Fruit fly (Drosophila melanogaster) whole organism, embryonic: ENCODE measurements around the gene CG15725.

Experiments
- Ada2b ChIP-seq: fragments of 200-800 bp; sonication (Bioruptor generic); IDR thresholded peaks from 2 replicates; pipeline ENCODE4 v1.3.6; 2022; ENCODE audit warnings: missing biosample characterization, missing genetic modification characterization
- CG10267 ChIP-seq: fragments of 200-800 bp; sonication (Bioruptor generic); optimal IDR thresholded peaks from 2 replicates; lab custom pipeline; 2018; ENCODE audit warnings: missing biosample characterization, mild to moderate bottlenecking, missing genetic modification characterization, moderate library complexity
- CG10274 ChIP-seq: fragments of 200-800 bp; sonication (Bioruptor generic); optimal IDR thresholded peaks from 3 replicates; lab custom pipeline; 2017; ENCODE audit warnings: missing biosample characterization, mild to moderate bottlenecking, missing genetic modification characterization
- CG10366 ChIP-seq: fragments of 200-800 bp; sonication (Bioruptor generic); IDR thresholded peaks from 2 replicates; pipeline ENCODE4 v1.3.6; 2022; ENCODE audit warnings: missing biosample characterization, missing genetic modification characterization
- CG10431 ChIP-seq: fragments of 200-800 bp; sonication (Bioruptor generic); optimal IDR thresholded peaks from 3 replicates; lab custom pipeline; 2018; ENCODE audit warnings: missing biosample characterization, mild to moderate bottlenecking, missing genetic modification characterization
- CG12155 ChIP-seq: fragments of 200-800 bp; sonication (Bioruptor generic); optimal IDR thresholded peaks from 3 replicates; lab custom pipeline; 2016; ENCODE audit warnings: missing biosample characterization, missing genetic modification characterization
- CG15269 ChIP-seq: fragments of 200-800 bp; sonication (Bioruptor generic); optimal IDR thresholded peaks from 2 replicates; lab custom pipeline; 2018; ENCODE audit warnings: missing biosample characterization, mild to moderate bottlenecking, missing genetic modification characterization, moderate library complexity
- CG1529 ChIP-seq: fragments of 200-800 bp; sonication (Bioruptor generic); optimal IDR thresholded peaks from 3 replicates; lab custom pipeline; 2018; ENCODE audit warnings: missing biosample characterization, missing genetic modification characterization
- CG16863 ChIP-seq: fragments of 200-800 bp; sonication (Bioruptor generic); optimal IDR thresholded peaks from 3 replicates; lab custom pipeline; 2016; ENCODE audit warnings: missing biosample characterization, missing genetic modification characterization
- CG17385 ChIP-seq: fragments of 200-800 bp; sonication (Bioruptor generic); optimal IDR thresholded peaks from 3 replicates; lab custom pipeline; 2018; ENCODE audit warnings: missing biosample characterization, mild to moderate bottlenecking, missing genetic modification characterization
- CG17568 ChIP-seq: fragments of 200-800 bp; sonication (Bioruptor generic); optimal IDR thresholded peaks from 2 replicates; lab custom pipeline; 2018; ENCODE audit warnings: missing biosample characterization, mild to moderate bottlenecking, missing genetic modification characterization, moderate library complexity
- CG18476 ChIP-seq: fragments of 200-800 bp; sonication (Bioruptor generic); optimal IDR thresholded peaks from 2 replicates; lab custom pipeline; 2016; ENCODE audit warnings: missing biosample characterization, mild to moderate bottlenecking, missing genetic modification characterization
- CG32532 ChIP-seq: fragments of 200-800 bp; sonication (Bioruptor generic); IDR thresholded peaks from 2 replicates; pipeline ENCODE4 v1.3.6; 2022; ENCODE audit warnings: missing biosample characterization, missing genetic modification characterization
- CG33213 ChIP-seq: fragments of 200-800 bp; sonication (Bioruptor generic); optimal IDR thresholded peaks from 3 replicates; lab custom pipeline; 2016; ENCODE audit warnings: missing biosample characterization, missing genetic modification characterization
- CG34422 ChIP-seq: fragments of 200-800 bp; sonication (Bioruptor generic); IDR thresholded peaks from 3 replicates; pipeline ENCODE4 v1.3.6; 2022; ENCODE audit warnings: missing biosample characterization, missing genetic modification characterization
- CG3726 ChIP-seq: fragments of 200-800 bp; sonication (Bioruptor generic); IDR thresholded peaks from 3 replicates; pipeline ENCODE4, ENCODE4 v1.3.6; 2022; ENCODE audit warnings: missing biosample characterization, missing genetic modification characterization
- CG3838 ChIP-seq: fragments of 200-800 bp; sonication (Bioruptor generic); optimal IDR thresholded peaks from 3 replicates; lab custom pipeline; 2016; ENCODE audit warnings: missing biosample characterization, missing genetic modification characterization
- CG4282 ChIP-seq: fragments of 200-800 bp; sonication (Bioruptor generic); optimal IDR thresholded peaks from 2 replicates; lab custom pipeline; 2016; ENCODE audit warnings: missing biosample characterization, missing genetic modification characterization
- CG5180 ChIP-seq: fragments of 200-800 bp; sonication (Bioruptor generic); optimal IDR thresholded peaks from 3 replicates; lab custom pipeline; 2017; ENCODE audit warnings: missing biosample characterization, missing genetic modification characterization, mild to moderate bottlenecking, moderate library complexity, missing genetic modification reagents
- CG6683 ChIP-seq: fragments of 200-800 bp; sonication (Bioruptor generic); optimal IDR thresholded peaks from 2 replicates; lab custom pipeline; 2017; ENCODE audit warnings: missing biosample characterization, mild to moderate bottlenecking, missing genetic modification characterization, missing genetic modification reagents
- CG6813 ChIP-seq: fragments of 200-800 bp; sonication (Bioruptor generic); optimal IDR thresholded peaks from 2 replicates; lab custom pipeline; 2017; ENCODE audit warnings: missing biosample characterization, missing genetic modification characterization, mild to moderate bottlenecking, moderate library complexity, missing genetic modification reagents
- CG9932 ChIP-seq: fragments of 200-800 bp; sonication (Bioruptor generic); IDR thresholded peaks from 2 replicates; pipeline ENCODE4 v1.3.6; 2022; ENCODE audit warnings: missing biosample characterization, missing genetic modification characterization
- Elba2 ChIP-seq: fragments of 200-800 bp; sonication (Bioruptor generic); optimal IDR thresholded peaks from 3 replicates; lab custom pipeline; 2016; ENCODE audit warnings: missing biosample characterization, missing genetic modification characterization
- Gug ChIP-seq: fragments of 200-800 bp; sonication (Bioruptor generic); IDR thresholded peaks from 4 replicates; pipeline ENCODE4 v1.3.6; 2022; ENCODE audit warnings: missing biosample characterization, missing genetic modification characterization
- H2.0 ChIP-seq: fragments of 200-800 bp; sonication (Bioruptor generic); IDR thresholded peaks from 2 replicates; pipeline ENCODE4 v1.3.6; 2022; ENCODE audit warnings: missing biosample characterization, missing genetic modification characterization
- Hmx ChIP-seq: fragments of 200-800 bp; sonication (Bioruptor generic); optimal IDR thresholded peaks from 2 replicates; lab custom pipeline; 2016; ENCODE audit warnings: missing biosample characterization, missing genetic modification characterization
- Kr ChIP-seq: fragments of 200-800 bp; sonication (Bioruptor generic); optimal IDR thresholded peaks from 2 replicates; lab custom pipeline; 2017; ENCODE audit warnings: missing biosample characterization, mild to moderate bottlenecking, missing genetic modification characterization
- Side ChIP-seq: fragments of 200-800 bp; sonication (Bioruptor generic); optimal IDR thresholded peaks from 2 replicates; lab custom pipeline; 2016; ENCODE audit warnings: missing biosample characterization, missing genetic modification characterization
- Sin3A ChIP-seq: fragments of >200 bp; optimal IDR thresholded peaks from 2 replicates; lab custom pipeline; 2018
- Stat92E ChIP-seq, 3 experiments: fragments of >200 bp in 2 of 3; fragments of 200-800 bp in 1 of 3; sonication (Bioruptor generic) in 1 of 3; optimal IDR thresholded peaks; 2 replicates each; lab custom pipeline; 2017 to 2019; ENCODE audit warnings: missing biosample characterization in 3 of 3, missing genetic modification characterization in 3 of 3, mild to moderate bottlenecking in 1 of 3, moderate library complexity in 1 of 3
- Trl ChIP-seq, 3 experiments: fragments of >200 bp in 2 of 3; fragments of 200-800 bp in 1 of 3; sonication (Bioruptor generic) in 1 of 3; optimal IDR thresholded peaks; 2 replicates in 1 of 3; 3 replicates in 2 of 3; lab custom pipeline; 2016 to 2017; ENCODE audit warnings: missing biosample characterization in 1 of 3, missing genetic modification characterization in 1 of 3
- abd-A ChIP-seq: fragments of 200-800 bp; sonication (Bioruptor generic); optimal IDR thresholded peaks from 3 replicates; lab custom pipeline; 2019; ENCODE audit warnings: missing biosample characterization, mild to moderate bottlenecking, missing genetic modification characterization, moderate library complexity
- az2 ChIP-seq: fragments of 200-800 bp; sonication (Bioruptor generic); optimal IDR thresholded peaks from 3 replicates; lab custom pipeline; 2016; ENCODE audit warnings: missing biosample characterization, missing genetic modification characterization
- caup ChIP-seq: fragments of 200-800 bp; sonication (Bioruptor generic); optimal IDR thresholded peaks from 3 replicates; lab custom pipeline; 2017; ENCODE audit warnings: missing biosample characterization, mild to moderate bottlenecking, missing genetic modification characterization, moderate library complexity; ENCODE audit not compliant: severe bottlenecking
- cg ChIP-seq: fragments of 200-800 bp; sonication (Bioruptor generic); optimal IDR thresholded peaks from 3 replicates; lab custom pipeline; 2019; ENCODE audit warnings: missing biosample characterization, mild to moderate bottlenecking, missing genetic modification characterization, moderate library complexity
- da ChIP-seq: fragments of 200-800 bp; sonication (Bioruptor generic); optimal IDR thresholded peaks from 2 replicates; lab custom pipeline; 2016; ENCODE audit warnings: missing biosample characterization, missing genetic modification characterization
- gsb-n ChIP-seq: fragments of 200-800 bp; sonication (Bioruptor generic); optimal IDR thresholded peaks from 3 replicates; lab custom pipeline; 2018; ENCODE audit warnings: missing biosample characterization, mild to moderate bottlenecking, missing genetic modification characterization
- jumu ChIP-seq: fragments of 200-800 bp; sonication (Bioruptor generic); optimal IDR thresholded peaks from 3 replicates; lab custom pipeline; 2016; ENCODE audit warnings: missing biosample characterization, missing genetic modification characterization
- lola ChIP-seq, 3 experiments: fragments of >200 bp in 2 of 3; fragments of 200-800 bp in 1 of 3; sonication (Bioruptor generic) in 1 of 3; optimal IDR thresholded peaks; 2 replicates each; lab custom pipeline; 2017 to 2019; ENCODE audit warnings: missing biosample characterization in 3 of 3, missing genetic modification characterization in 3 of 3, mild to moderate bottlenecking in 1 of 3, moderate library complexity in 1 of 3
- nerfin-2 ChIP-seq: fragments of 200-800 bp; sonication (Bioruptor generic); IDR thresholded peaks from 2 replicates; pipeline ENCODE4 v1.3.6; 2022; ENCODE audit warnings: missing biosample characterization, missing genetic modification characterization; ENCODE audit not compliant: partially characterized antibody
- nmo ChIP-seq: fragments of 200-800 bp; sonication (Bioruptor generic); optimal IDR thresholded peaks from 2 replicates; lab custom pipeline; 2018; ENCODE audit warnings: missing biosample characterization, mild to moderate bottlenecking, missing genetic modification characterization, moderate library complexity
- oc ChIP-seq: fragments of 200-800 bp; sonication (Bioruptor generic); optimal IDR thresholded peaks from 2 replicates; lab custom pipeline; 2018; ENCODE audit warnings: missing biosample characterization, mild to moderate bottlenecking, missing genetic modification characterization, moderate library complexity
- peb ChIP-seq: fragments of 200-800 bp; sonication (Bioruptor generic); IDR thresholded peaks from 2 replicates; pipeline ENCODE4 v1.3.6; 2022; ENCODE audit warnings: missing biosample characterization, missing genetic modification characterization
- pzg ChIP-seq: fragments of 200-800 bp; sonication (Bioruptor generic); optimal IDR thresholded peaks from 3 replicates; lab custom pipeline; 2018; ENCODE audit warnings: missing biosample characterization, mild to moderate bottlenecking, missing genetic modification characterization, moderate library complexity
- repo ChIP-seq: fragments of 200-800 bp; sonication (Bioruptor generic); optimal IDR thresholded peaks from 2 replicates; lab custom pipeline; 2016; ENCODE audit warnings: missing biosample characterization, missing genetic modification characterization
- sc ChIP-seq, 3 experiments: fragments of >200 bp in 2 of 3; fragments of 200-800 bp in 1 of 3; sonication (Bioruptor generic) in 1 of 3; optimal IDR thresholded peaks; 2 replicates in 2 of 3; 3 replicates in 1 of 3; lab custom pipeline; 2017; ENCODE audit warnings: mild to moderate bottlenecking in 1 of 3, missing biosample characterization in 1 of 3, missing genetic modification characterization in 1 of 3, missing genetic modification reagents in 1 of 3
- sisA ChIP-seq: fragments of 200-800 bp; sonication (Bioruptor generic); IDR thresholded peaks from 2 replicates; pipeline ENCODE4 v1.3.6; 2022; ENCODE audit warnings: missing biosample characterization, missing genetic modification characterization
- ttk ChIP-seq: fragments of 200-800 bp; sonication (Bioruptor generic); IDR thresholded peaks from 2 replicates; pipeline ENCODE4 v2.1.2; 2022; ENCODE audit warnings: missing biosample characterization, missing genetic modification characterization

The CG15725 gene

dm6 chrX:12699095-12699750 is 6.4 kb upstream of the CG15725 start (continued):
- TF ChIP-seq CG16863 (no peak), nerfin-2 (GFP tag; lab: Robert Waterston, UW) (no peak), ttk (0 out of 2 replicates have a peak, but pooled peaks have one; percentile 19), Ada2b (peak; percentile 52; the same call in 1 of the 2 replicates), abd-A (tag; lab: Kevin White, UChicago) (no peak), CG3838 (GFP tag; lab: Kevin White, UChicago) (no peak), repo (GFP tag; lab: Kevin White, UChicago) (no peak), pzg (GFP tag; lab: Kevin White, UChicago) (no peak), CG15269 (tag; lab: Kevin White, UChicago) (peak; percentile 32), Kr (GFP tag; lab: Kevin White, UChicago) (no peak), nmo (GFP tag; lab: Kevin White, UChicago) (peak; percentile 43), peb (GFP tag; lab: Robert Waterston, UW) (no peak), CG6813 (GFP tag; lab: Kevin White, UChicago) (no peak), CG17385 (GFP tag; lab: Kevin White, UChicago) (peak; percentile 38), Gug (GFP tag; lab: Robert Waterston, UW) (no peak), Elba2 (GFP tag; lab: Kevin White, UChicago) (no peak), CG3726 (no peak), az2 (peak; percentile 12), CG12155 (GFP tag; lab: Kevin White, UChicago) (no peak), da (GFP tag; lab: Kevin White, UChicago) (no peak), CG17568 (no peak), oc (tag; lab: Kevin White, UChicago) (no peak), CG10366 (GFP tag; lab: Robert Waterston, UW) (peak; percentile 22; the same call in 1 of the 2 replicates), CG33213 (GFP tag; lab: Kevin White, UChicago) (no peak), CG10431 (no peak), H2.0 (GFP tag; lab: Robert Waterston, UW) (peak; percentile 32; the same call in 1 of the 2 replicates), CG34422 (GFP tag; lab: Robert Waterston, UW) (no peak), CG5180 (GFP tag; lab: Kevin White, UChicago) (no peak), gsb-n (no peak), CG4282 (no peak), Stat92E (GFP tag; optimal IDR thresholded peaks at IDR 0.05; lab: Kevin White, UChicago) (no peak), CG10274 (GFP tag; lab: Kevin White, UChicago) (no peak), CG10267 (tag; lab: Kevin White, UChicago) (peak; percentile 32), Trl (optimal IDR thresholded peaks at IDR 0.05; lab: Kevin White, UChicago) (peak; percentile 48 to 54), Trl (GFP tag; optimal IDR thresholded peaks at IDR 0.05; lab: Kevin White, UChicago) (peak; percentile 15), Sin3A (lab: Kevin White, UChicago) (no peak), caup (GFP tag; lab: Kevin White, UChicago) (peak; percentile 5), lola (GFP tag; optimal IDR thresholded peaks at IDR 0.05; lab: Kevin White, UChicago) (peak in 1 of 3 experiments; percentile 29), CG18476 (GFP tag; lab: Kevin White, UChicago) (no peak), CG32532 (GFP tag; lab: Robert Waterston, UW) (peak; percentile 35; the same call in 1 of the 2 replicates), Side (peak; percentile 9), cg (GFP tag; lab: Kevin White, UChicago) (peak; percentile 51), sisA (GFP tag; lab: Robert Waterston, UW) (peak; percentile 25; the same call in 1 of the 2 replicates), CG9932 (GFP tag; lab: Robert Waterston, UW) (no peak), CG1529 (GFP tag; lab: Kevin White, UChicago) (no peak), Hmx (no peak), CG6683 (GFP tag; lab: Kevin White, UChicago) (no peak), jumu (GFP tag; lab: Kevin White, UChicago) (peak; percentile 20), sc (optimal IDR thresholded peaks at IDR 0.05; lab: Kevin White, UChicago) (no peak), sc (GFP tag; optimal IDR thresholded peaks at IDR 0.05; lab: Kevin White, UChicago) (no peak)
